Worm (Caenorhabditis elegans) whole organism, L1 larva: Measurements from ENCODE around the gene F46C5.6.

ENCODE experiments used
- C04F5.9 ChIP-seq: sonication (generic microtip); optimal IDR thresholded peaks from 2 replicates; lab custom pipeline; 2016; ENCODE audit warnings: missing genetic modification characterization, missing compliant biosample characterization
- C16A3.4 ChIP-seq: fragments of 150-350 bp; optimal IDR thresholded peaks from 2 replicates; lab custom pipeline; 2014; ENCODE audit warnings: missing biosample characterization, missing genetic modification characterization
- C34B4.2 ChIP-seq: sonication (generic microtip); optimal IDR thresholded peaks from 2 replicates; lab custom pipeline; 2017; ENCODE audit warnings: mild to moderate bottlenecking, missing genetic modification characterization, missing compliant biosample characterization
- Y116A8C.19 ChIP-seq: sonication (generic microtip); optimal IDR thresholded peaks from 2 replicates; lab custom pipeline; 2016; ENCODE audit warnings: missing compliant biosample characterization, missing genetic modification characterization, borderline replicate concordance
- aha-1 ChIP-seq: fragments of 150-350 bp; optimal IDR thresholded peaks from 2 replicates; lab custom pipeline; 2014; ENCODE audit warnings: missing biosample characterization, missing genetic modification characterization
- aly-2 ChIP-seq: fragments of 150-350 bp; optimal IDR thresholded peaks from 2 replicates; lab custom pipeline; 2014; ENCODE audit warnings: missing biosample characterization, missing genetic modification characterization
- blmp-1 ChIP-seq: fragments of 150-350 bp; optimal IDR thresholded peaks from 2 replicates; lab custom pipeline; 2014; ENCODE audit warnings: missing biosample characterization, missing genetic modification characterization
- ceh-63 ChIP-seq: fragments of 200-800 bp; sonication (Bioruptor generic); optimal IDR thresholded peaks from 2 replicates; lab custom pipeline; 2018; ENCODE audit warnings: mild to moderate bottlenecking, missing genetic modification characterization, missing compliant biosample characterization
- ceh-8 ChIP-seq: fragments of 200-800 bp; sonication (Bioruptor generic); optimal IDR thresholded peaks from 2 replicates; lab custom pipeline; 2018; ENCODE audit warnings: mild to moderate bottlenecking, missing genetic modification characterization, moderate library complexity, missing compliant biosample characterization
- ceh-82 ChIP-seq, 3 experiments: fragments of 150-350 bp in 1 of 3; sonication (generic microtip) in 2 of 3; optimal IDR thresholded peaks; 2 replicates each; lab custom pipeline; 2014 to 2017; ENCODE audit warnings: missing biosample characterization in 3 of 3, missing genetic modification characterization in 3 of 3
- ceh-90 ChIP-seq: sonication (generic microtip); optimal IDR thresholded peaks from 2 replicates; lab custom pipeline; 2016; ENCODE audit warnings: missing genetic modification characterization, missing compliant biosample characterization
- ces-1 ChIP-seq: fragments of 150-350 bp; optimal IDR thresholded peaks from 2 replicates; lab custom pipeline; 2014; ENCODE audit warnings: missing biosample characterization, missing genetic modification reagents, missing genetic modification characterization
- dpl-1 ChIP-seq, 3 experiments: fragments of 150-350 bp in 2 of 3; sonication (generic microtip) in 1 of 3; optimal IDR thresholded peaks; 2 replicates each; lab custom pipeline; 2014 to 2017; ENCODE audit warnings: missing biosample characterization in 3 of 3, missing genetic modification characterization in 3 of 3, missing genetic modification reagents in 3 of 3
- dsc-1 ChIP-seq: sonication (generic microtip); optimal IDR thresholded peaks from 2 replicates; lab custom pipeline; 2016; ENCODE audit warnings: mild to moderate bottlenecking, missing genetic modification characterization, missing compliant biosample characterization
- efl-3 ChIP-seq: fragments of 200-800 bp; sonication (Bioruptor generic); optimal IDR thresholded peaks from 2 replicates; lab custom pipeline; 2018; ENCODE audit warnings: mild to moderate bottlenecking, missing genetic modification characterization, missing compliant biosample characterization
- egl-13 ChIP-seq: sonication (generic microtip); optimal IDR thresholded peaks from 2 replicates; lab custom pipeline; 2016; ENCODE audit warnings: missing genotype, missing genetic modification reagents, missing genetic modification characterization, missing compliant biosample characterization
- elt-2 ChIP-seq: sonication (generic microtip); optimal IDR thresholded peaks from 2 replicates; lab custom pipeline; 2016; ENCODE audit warnings: missing genetic modification characterization, mild to moderate bottlenecking, inconsistent platforms, missing compliant biosample characterization, missing genetic modification reagents
- elt-3 ChIP-seq, 6 experiments: fragments of 150-350 bp in 1 of 6; sonication (generic microtip); optimal IDR thresholded peaks; 2 replicates each; lab custom pipeline; 2017 to 2018; ENCODE audit warnings: missing biosample characterization in 6 of 6, missing genetic modification characterization in 6 of 6, inconsistent platforms in 1 of 6
- ets-5 ChIP-seq: fragments of 200-800 bp; sonication (Bioruptor generic); IDR thresholded peaks from 2 replicates; pipeline ENCODE4 v1.3.6; 2022; ENCODE audit warnings: missing genetic modification characterization, missing compliant biosample characterization
- fkh-10 ChIP-seq: sonication (generic microtip); optimal IDR thresholded peaks from 2 replicates; lab custom pipeline; 2017; ENCODE audit warnings: missing biosample characterization, missing genetic modification reagents, missing genetic modification characterization
- fkh-8 ChIP-seq: sonication (generic microtip); optimal IDR thresholded peaks from 2 replicates; lab custom pipeline; 2016; ENCODE audit warnings: mild to moderate bottlenecking, missing genetic modification characterization, missing compliant biosample characterization
- fos-1 ChIP-seq: fragments of 150-350 bp; optimal IDR thresholded peaks from 2 replicates; lab custom pipeline; 2014; ENCODE audit warnings: missing biosample characterization, missing genetic modification characterization
- hlh-17 ChIP-seq: fragments of 200-800 bp; sonication (Bioruptor generic); optimal IDR thresholded peaks from 2 replicates; lab custom pipeline; 2018; ENCODE audit warnings: missing genetic modification characterization, mild to moderate bottlenecking, missing compliant biosample characterization, moderate library complexity, borderline replicate concordance
- hpl-2 ChIP-seq: fragments of 150-350 bp; optimal IDR thresholded peaks from 2 replicates; lab custom pipeline; 2014; ENCODE audit warnings: missing biosample characterization, missing genetic modification reagents, missing genetic modification characterization
- irx-1 ChIP-seq: sonication (generic microtip); optimal IDR thresholded peaks from 2 replicates; lab custom pipeline; 2016; ENCODE audit warnings: missing genetic modification characterization, missing compliant biosample characterization
- isw-1 ChIP-seq: fragments of 200-800 bp; sonication (Bioruptor generic); IDR thresholded peaks from 2 replicates; pipeline ENCODE4 v1.3.6; 2022; ENCODE audit warnings: missing genetic modification characterization, missing compliant biosample characterization
- jun-1 ChIP-seq: fragments of 150-350 bp; optimal IDR thresholded peaks from 2 replicates; lab custom pipeline; 2014; ENCODE audit warnings: missing biosample characterization, missing genetic modification reagents, missing genetic modification characterization
- lin-13 ChIP-seq: fragments of 150-350 bp; optimal IDR thresholded peaks from 2 replicates; lab custom pipeline; 2014; ENCODE audit warnings: missing biosample characterization, missing genetic modification reagents, missing genetic modification characterization
- lin-14 ChIP-seq: fragments of 200-800 bp; sonication (Bioruptor generic); optimal IDR thresholded peaks from 2 replicates; lab custom pipeline; 2018; ENCODE audit warnings: mild to moderate bottlenecking, missing genetic modification characterization, moderate library complexity, missing compliant biosample characterization
- lin-15B ChIP-seq: fragments of 150-350 bp; sonication (generic microtip); optimal IDR thresholded peaks from 3 replicates; lab custom pipeline; 2014; ENCODE audit warnings: missing biosample characterization, missing genetic modification characterization
- lin-39 ChIP-seq: fragments of 150-350 bp; optimal IDR thresholded peaks from 2 replicates; lab custom pipeline; 2014; ENCODE audit warnings: missing biosample characterization, missing genetic modification reagents, missing genetic modification characterization
- mdl-1 ChIP-seq, 2 experiments: fragments of 150-350 bp; optimal IDR thresholded peaks; 2 replicates each; lab custom pipeline; 2014 to 2017; ENCODE audit warnings: missing biosample characterization in 2 of 2, missing genetic modification characterization in 2 of 2, inconsistent platforms in 1 of 2
- mep-1 ChIP-seq: fragments of 150-350 bp; optimal IDR thresholded peaks from 2 replicates; lab custom pipeline; 2014; ENCODE audit warnings: missing biosample characterization, missing genetic modification characterization
- nhr-12 ChIP-seq: sonication (generic microtip); optimal IDR thresholded peaks from 2 replicates; lab custom pipeline; 2017; ENCODE audit warnings: missing biosample characterization, missing genetic modification characterization
- nhr-19 ChIP-seq: fragments of 200-800 bp; sonication (Bioruptor generic); conservative IDR thresholded peaks from 2 replicates; pipeline ENCODE4 v1.3.6; 2022; ENCODE audit warnings: missing genetic modification characterization, missing compliant biosample characterization
- nhr-237 ChIP-seq: fragments of 150-350 bp; optimal IDR thresholded peaks from 2 replicates; lab custom pipeline; 2014; ENCODE audit warnings: missing biosample characterization, missing genetic modification characterization
- nhr-71 ChIP-seq: sonication (generic microtip); optimal IDR thresholded peaks from 2 replicates; lab custom pipeline; 2016; ENCODE audit warnings: mild to moderate bottlenecking, missing genetic modification characterization, moderate library complexity, missing compliant biosample characterization
- nhr-76 ChIP-seq: sonication (generic microtip); optimal IDR thresholded peaks from 2 replicates; lab custom pipeline; 2017; ENCODE audit warnings: missing biosample characterization, missing genetic modification characterization
- nhr-90 ChIP-seq: sonication (generic microtip); optimal IDR thresholded peaks from 2 replicates; lab custom pipeline; 2016; ENCODE audit warnings: mild to moderate bottlenecking, missing genetic modification characterization, missing compliant biosample characterization; ENCODE audit not compliant: poor library complexity
- pax-3 ChIP-seq: fragments of 200-800 bp; sonication (Bioruptor generic); optimal IDR thresholded peaks from 2 replicates; lab custom pipeline; 2018; ENCODE audit warnings: mild to moderate bottlenecking, missing genetic modification characterization, moderate library complexity, missing compliant biosample characterization
- pqm-1 ChIP-seq: sonication (generic microtip); optimal IDR thresholded peaks from 3 replicates; lab custom pipeline; 2017; ENCODE audit warnings: missing biosample characterization, missing genetic modification characterization
- snpc-4 ChIP-seq: fragments of 150-350 bp; optimal IDR thresholded peaks from 2 replicates; lab custom pipeline; 2014; ENCODE audit warnings: missing biosample characterization, missing genetic modification characterization
- snu-23 ChIP-seq: sonication (generic microtip); optimal IDR thresholded peaks from 2 replicates; lab custom pipeline; 2016; ENCODE audit warnings: missing genetic modification characterization, missing compliant biosample characterization
- sox-4 ChIP-seq: sonication (generic microtip); optimal IDR thresholded peaks from 2 replicates; lab custom pipeline; 2016; ENCODE audit warnings: missing genetic modification characterization, missing compliant biosample characterization
- sptf-1 ChIP-seq: fragments of 150-350 bp; optimal IDR thresholded peaks from 2 replicates; lab custom pipeline; 2014; ENCODE audit warnings: missing biosample characterization, missing genetic modification characterization
- sup-37 ChIP-seq: fragments of 200-800 bp; sonication (Bioruptor generic); optimal IDR thresholded peaks from 2 replicates; lab custom pipeline; 2018; ENCODE audit warnings: mild to moderate bottlenecking, missing genetic modification characterization, missing compliant biosample characterization
- swsn-7 ChIP-seq: sonication (generic microtip); optimal IDR thresholded peaks from 2 replicates; lab custom pipeline; 2016; ENCODE audit warnings: missing genetic modification characterization, missing compliant biosample characterization
- tbx-2 ChIP-seq: sonication (generic microtip); optimal IDR thresholded peaks from 2 replicates; lab custom pipeline; 2016; ENCODE audit warnings: missing genetic modification characterization, missing compliant biosample characterization
- unc-130 ChIP-seq: fragments of 150-350 bp; optimal IDR thresholded peaks from 2 replicates; lab custom pipeline; 2017; ENCODE audit warnings: missing biosample characterization, missing genetic modification characterization, inconsistent platforms
- unc-30 ChIP-seq: sonication (generic microtip); optimal IDR thresholded peaks from 2 replicates; lab custom pipeline; 2017; ENCODE audit warnings: missing biosample characterization, missing genetic modification characterization
- unc-62 ChIP-seq: fragments of 150-350 bp; optimal IDR thresholded peaks from 2 replicates; lab custom pipeline; 2014; ENCODE audit warnings: missing biosample characterization, missing genetic modification reagents, missing genetic modification characterization
- unc-98 ChIP-seq: fragments of 200-800 bp; sonication (Bioruptor generic); IDR thresholded peaks from 2 replicates; pipeline ENCODE4 v1.3.6; 2022; ENCODE audit warnings: missing genetic modification characterization, missing compliant biosample characterization
- vab-15 ChIP-seq: sonication (generic microtip); optimal IDR thresholded peaks from 2 replicates; lab custom pipeline; 2017; ENCODE audit warnings: missing genotype, mild to moderate bottlenecking, missing genetic modification characterization, missing compliant biosample characterization
- ztf-11 ChIP-seq, 2 experiments: sonication (generic microtip); optimal IDR thresholded peaks; 2 replicates each; lab custom pipeline; 2016 to 2017; ENCODE audit warnings: missing genetic modification characterization in 2 of 2, missing biosample characterization in 1 of 2, missing compliant biosample characterization in 1 of 2

The F46C5.6 gene

DNA sequence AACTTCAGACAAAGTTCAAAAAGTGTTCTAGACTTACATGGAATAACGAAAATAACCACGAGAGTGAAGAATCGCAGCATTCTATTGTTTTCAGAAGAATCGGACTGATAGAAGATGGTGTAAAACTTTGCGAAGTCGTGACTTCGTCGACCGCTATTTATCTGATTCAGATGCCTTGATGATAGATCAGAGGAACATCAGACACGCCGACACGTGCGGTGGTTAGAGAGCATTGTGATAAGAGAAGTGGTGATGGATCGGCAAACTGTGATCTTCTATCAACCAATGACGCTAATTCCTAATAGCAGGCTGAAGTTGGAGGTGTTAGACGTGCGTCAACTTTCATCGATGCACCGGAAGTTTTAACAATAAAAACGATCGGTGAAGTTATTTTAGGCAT, 26.1 kb downstream of the F46C5.6 start:
- TF ChIP-seq aly-2 (tag; lab: Kevin White, UChicago) (no peak), lin-39 (tag; lab: Kevin White, UChicago) (no peak), nhr-90 (tag; lab: Kevin White, UChicago) (peak; percentile 69), tbx-2 (tag; lab: Kevin White, UChicago) (peak; percentile 51), dsc-1 (tag; lab: Kevin White, UChicago) (no peak), unc-62 (GFP tag; lab: Kevin White, UChicago) (no peak), fkh-8 (tag; lab: Kevin White, UChicago) (no peak), isw-1 (no peak), lin-14 (peak; percentile 75), sptf-1 (tag; lab: Kevin White, UChicago) (no peak), sup-37 (no peak), vab-15 (tag; lab: Kevin White, UChicago) (no peak), swsn-7 (tag; lab: Kevin White, UChicago) (no peak), fos-1 (no peak), lin-15B (tag; lab: Kevin White, UChicago) (no peak), elt-3 (tag; optimal IDR thresholded peaks at IDR 0.05; lab: Kevin White, UChicago) (peak in 5 of 6 experiments; percentile 57 to 95 (median 80)), elt-2 (tag; lab: Kevin White, UChicago) (no peak), ztf-11 (tag; optimal IDR thresholded peaks at IDR 0.05; lab: Kevin White, UChicago) (no peak), irx-1 (no peak), C16A3.4 (no peak), hpl-2 (GFP tag; lab: Kevin White, UChicago) (no peak), aha-1 (tag; lab: Kevin White, UChicago) (no peak), nhr-76 (tag; lab: Kevin White, UChicago) (no peak), C04F5.9 (tag; lab: Kevin White, UChicago) (no peak), nhr-19 (GFP tag; lab: Robert Waterston, UW) (peak; percentile 72), blmp-1 (tag; lab: Kevin White, UChicago) (peak; percentile 43), hlh-17 (GFP tag; lab: Kevin White, UChicago) (no peak), efl-3 (GFP tag; lab: Kevin White, UChicago) (no peak), ceh-90 (tag; lab: Kevin White, UChicago) (no peak), Y116A8C.19 (no peak), pax-3 (tag; lab: Kevin White, UChicago) (no peak), snu-23 (GFP tag; lab: Kevin White, UChicago) (peak; percentile 44), fkh-10 (no peak), egl-13 (no peak), unc-98 (GFP tag; lab: Robert Waterston, UW) (no peak), C34B4.2 (tag; lab: Kevin White, UChicago) (no peak), ceh-63 (GFP tag; lab: Kevin White, UChicago) (no peak), snpc-4 (no peak), nhr-12 (tag; lab: Kevin White, UChicago) (no peak), dpl-1 (GFP tag; optimal IDR thresholded peaks at IDR 0.05; lab: Kevin White, UChicago) (no peak), unc-30 (tag; lab: Kevin White, UChicago) (no peak), unc-130 (tag; lab: Kevin White, UChicago) (peak; percentile 30), ceh-8 (GFP tag; lab: Kevin White, UChicago) (no peak), ces-1 (GFP tag; lab: Kevin White, UChicago) (no peak), mdl-1 (tag; optimal IDR thresholded peaks at IDR 0.05; lab: Kevin White, UChicago) (peak in 1 of 2 experiments; percentile 71), sox-4 (no peak), ceh-82 (tag; optimal IDR thresholded peaks at IDR 0.05; lab: Kevin White, UChicago) (no peak), mep-1 (no peak), jun-1 (tag; lab: Kevin White, UChicago) (no peak), nhr-71 (tag; lab: Kevin White, UChicago) (peak; percentile 75), pqm-1 (tag; lab: Kevin White, UChicago) (no peak), ets-5 (no peak), lin-13 (no peak), nhr-237 (tag; lab: Kevin White, UChicago) (no peak)
